Worm (Caenorhabditis elegans) whole organism, L4 larva: Measurements from ENCODE around the gene tars-1.

Experiments
- D1046.2 ChIP-seq: fragments of 200-800 bp; sonication (Bioruptor generic); IDR thresholded peaks from 2 replicates; pipeline ENCODE4 v1.3.6; 2022; ENCODE audit warnings: missing genetic modification characterization, missing compliant biosample characterization
- F49E8.2 ChIP-seq: sonication (generic microtip); optimal IDR thresholded peaks from 2 replicates; lab custom pipeline; 2016; ENCODE audit warnings: missing compliant biosample characterization, mild to moderate bottlenecking, missing genetic modification characterization, borderline replicate concordance
- T26A8.4 ChIP-seq: fragments of 200-800 bp; sonication (Bioruptor generic); IDR thresholded peaks from 2 replicates; pipeline ENCODE4 v1.3.6; 2022; ENCODE audit warnings: missing genetic modification characterization, missing compliant biosample characterization
- Y48G9A.11 ChIP-seq: fragments of 200-800 bp; sonication (Bioruptor generic); IDR thresholded peaks from 2 replicates; pipeline ENCODE4 v1.3.6; 2022; ENCODE audit warnings: missing genetic modification reagents, missing genetic modification characterization, missing compliant biosample characterization
- Y75B8A.6 ChIP-seq: fragments of 200-800 bp; sonication (Bioruptor generic); IDR thresholded peaks from 2 replicates; pipeline ENCODE4 v1.3.6; 2022; ENCODE audit warnings: missing genetic modification reagents, missing genetic modification characterization, missing compliant biosample characterization
- ZK546.5 ChIP-seq, 2 experiments: sonication (generic microtip); optimal IDR thresholded peaks; 2 replicates each; lab custom pipeline; 2017; ENCODE audit warnings: missing biosample characterization in 2 of 2, missing genetic modification characterization in 2 of 2
- aha-1 ChIP-seq: fragments of 150-350 bp; peaks from one replicate; lab custom pipeline; 2014; ENCODE audit warnings: missing biosample characterization, missing genetic modification characterization
- ama-1 ChIP-seq: fragments of 150-350 bp; optimal IDR thresholded peaks from 2 replicates; lab custom pipeline; 2014; ENCODE audit warnings: inconsistent platforms, mixed read lengths
- ceh-20 ChIP-seq: fragments of 200-800 bp; sonication (Bioruptor generic); IDR thresholded peaks from 2 replicates; pipeline ENCODE4 v1.3.6; 2022; ENCODE audit warnings: missing genetic modification reagents, missing genetic modification characterization, missing compliant biosample characterization
- ceh-28 ChIP-seq: fragments of 150-350 bp; optimal IDR thresholded peaks from 2 replicates; lab custom pipeline; 2014; ENCODE audit warnings: missing biosample characterization, missing genetic modification reagents, missing genetic modification characterization
- ces-1 ChIP-seq: fragments of 150-350 bp; sonication (generic microtip); optimal IDR thresholded peaks from 4 replicates; lab custom pipeline; 2014; ENCODE audit warnings: missing biosample characterization, missing genetic modification reagents, missing genetic modification characterization
- ctbp-1 ChIP-seq: fragments of 200-800 bp; sonication (Bioruptor generic); IDR thresholded peaks from 2 replicates; pipeline ENCODE4 v1.3.6; 2022; ENCODE audit warnings: missing genetic modification reagents, missing genetic modification characterization, missing compliant biosample characterization
- daf-12 ChIP-seq: fragments of 150-350 bp; optimal IDR thresholded peaks from 2 replicates; lab custom pipeline; 2014; ENCODE audit warnings: missing biosample characterization, missing genetic modification reagents, missing genetic modification characterization
- daf-16 ChIP-seq, 3 experiments: sonication (generic microtip); optimal IDR thresholded peaks; 2 replicates each; lab custom pipeline; 2016 to 2017; ENCODE audit warnings: missing genetic modification characterization in 3 of 3, missing genetic modification reagents in 3 of 3, mild to moderate bottlenecking in 2 of 3, missing compliant biosample characterization in 2 of 3, missing biosample characterization in 1 of 3, moderate library complexity in 1 of 3
- daf-19 ChIP-seq: fragments of 200-800 bp; sonication (Bioruptor generic); conservative IDR thresholded peaks from 2 replicates; pipeline ENCODE4 v1.3.6; 2022; ENCODE audit warnings: missing genetic modification characterization, missing compliant biosample characterization
- dmd-9 ChIP-seq: fragments of 200-800 bp; sonication (Bioruptor generic); IDR thresholded peaks from 2 replicates; pipeline ENCODE4 v1.3.6; 2022; ENCODE audit warnings: missing genetic modification reagents, missing genetic modification characterization, missing compliant biosample characterization
- dve-1 ChIP-seq: sonication (generic microtip); optimal IDR thresholded peaks from 2 replicates; lab custom pipeline; 2017; ENCODE audit warnings: antibody characterized with exemption, mild to moderate bottlenecking, missing genetic modification characterization, missing compliant biosample characterization; ENCODE audit not compliant: insufficient read depth
- egl-27 ChIP-seq: sonication (generic microtip); optimal IDR thresholded peaks from 3 replicates; lab custom pipeline; 2017; ENCODE audit warnings: missing biosample characterization, missing genetic modification reagents, missing genetic modification characterization
- hif-1 ChIP-seq, 2 experiments: sonication (generic microtip); optimal IDR thresholded peaks; 2 replicates each; lab custom pipeline; 2016 to 2017; ENCODE audit warnings: missing compliant biosample characterization in 2 of 2, missing genetic modification characterization in 2 of 2, missing genetic modification reagents in 2 of 2, missing genotype in 2 of 2, mild to moderate bottlenecking in 1 of 2
- hlh-11 ChIP-seq: fragments of 200-800 bp; sonication (Bioruptor generic); optimal IDR thresholded peaks from 2 replicates; lab custom pipeline; 2018; ENCODE audit warnings: mild to moderate bottlenecking, missing genetic modification characterization, missing compliant biosample characterization
- hlh-30 ChIP-seq: sonication (generic microtip); optimal IDR thresholded peaks from 2 replicates; lab custom pipeline; 2017; ENCODE audit warnings: antibody characterized with exemption, mild to moderate bottlenecking, missing genetic modification characterization, missing compliant biosample characterization; ENCODE audit not compliant: insufficient read depth
- hmg-1.1 ChIP-seq: fragments of 200-800 bp; sonication (Bioruptor generic); IDR thresholded peaks from 2 replicates; pipeline ENCODE4 v1.3.6; 2022; ENCODE audit warnings: missing genetic modification reagents, missing genetic modification characterization, missing compliant biosample characterization
- lim-7 ChIP-seq: fragments of 200-800 bp; sonication (Bioruptor generic); IDR thresholded peaks from 2 replicates; pipeline ENCODE4 v1.3.6; 2022; ENCODE audit warnings: missing genetic modification characterization, missing compliant biosample characterization
- lin-1 ChIP-seq: fragments of 200-800 bp; sonication (Bioruptor generic); IDR thresholded peaks from 2 replicates; pipeline ENCODE4 v1.3.6; 2022; ENCODE audit warnings: missing genetic modification reagents, missing genetic modification characterization, missing compliant biosample characterization
- lin-13 ChIP-seq: fragments of 150-350 bp; optimal IDR thresholded peaks from 2 replicates; lab custom pipeline; 2014; ENCODE audit warnings: missing biosample characterization, missing genetic modification reagents, missing genetic modification characterization
- lin-38 ChIP-seq: fragments of 200-800 bp; sonication (Bioruptor generic); IDR thresholded peaks from 2 replicates; pipeline ENCODE4 v1.3.6; 2022; ENCODE audit warnings: missing genetic modification reagents, missing genetic modification characterization, missing compliant biosample characterization
- lin-39 ChIP-seq: fragments of 150-350 bp; optimal IDR thresholded peaks from 2 replicates; lab custom pipeline; 2014; ENCODE audit warnings: missing biosample characterization, missing genetic modification reagents, missing genetic modification characterization
- lsy-2 ChIP-seq, 2 experiments: fragments of 150-350 bp in 1 of 2; sonication (generic microtip) in 1 of 2; optimal IDR thresholded peaks; 2 replicates each; lab custom pipeline; 2014 to 2017; ENCODE audit warnings: missing biosample characterization in 2 of 2, missing genetic modification characterization in 2 of 2
- mdl-1 ChIP-seq, 2 experiments: fragments of 150-350 bp in 1 of 2; sonication (generic microtip) in 1 of 2; optimal IDR thresholded peaks; 2 replicates each; lab custom pipeline; 2014 to 2017; ENCODE audit warnings: missing biosample characterization in 2 of 2, missing genetic modification characterization in 2 of 2
- mep-1 ChIP-seq: fragments of 150-350 bp; sonication (generic microtip); optimal IDR thresholded peaks from 3 replicates; lab custom pipeline; 2014; ENCODE audit warnings: missing biosample characterization, missing genetic modification characterization
- mxl-3 ChIP-seq: fragments of 200-800 bp; sonication (Bioruptor generic); optimal IDR thresholded peaks from 2 replicates; lab custom pipeline; 2018; ENCODE audit warnings: mild to moderate bottlenecking, missing genetic modification characterization, missing compliant biosample characterization
- pha-4 ChIP-seq, 2 experiments: fragments of 150-350 bp in 1 of 2; fragments of 200-800 bp in 1 of 2; sonication (Bioruptor generic) in 1 of 2; IDR thresholded peaks in 1 of 2; optimal IDR thresholded peaks in 1 of 2; 2 replicates each; pipeline versions ENCODE4 v1.3.6 to Lab custom; 2014 to 2022; ENCODE audit warnings: missing genetic modification characterization in 2 of 2, missing genetic modification reagents in 2 of 2, missing biosample characterization in 1 of 2, missing compliant biosample characterization in 1 of 2
- php-3 ChIP-seq: fragments of 200-800 bp; sonication (Bioruptor generic); IDR thresholded peaks from 2 replicates; pipeline ENCODE4 v1.3.6; 2022; ENCODE audit warnings: missing genetic modification reagents, missing genetic modification characterization, missing compliant biosample characterization
- pqm-1 ChIP-seq: sonication (generic microtip); optimal IDR thresholded peaks from 2 replicates; lab custom pipeline; 2017; ENCODE audit warnings: missing biosample characterization, missing genetic modification characterization
- set-16 ChIP-seq: fragments of 200-800 bp; sonication (Bioruptor generic); IDR thresholded peaks from 2 replicates; pipeline ENCODE4 v1.3.6; 2022; ENCODE audit warnings: missing genetic modification reagents, missing genetic modification characterization, missing compliant biosample characterization
- spr-3 ChIP-seq: fragments of 200-800 bp; sonication (Bioruptor generic); optimal IDR thresholded peaks from 2 replicates; lab custom pipeline; 2018; ENCODE audit warnings: mild to moderate bottlenecking, missing genetic modification characterization, missing compliant biosample characterization
- tag-97 ChIP-seq: fragments of 200-800 bp; sonication (Bioruptor generic); IDR thresholded peaks from 2 replicates; pipeline ENCODE4 v1.3.6; 2022; ENCODE audit warnings: missing genetic modification characterization, missing compliant biosample characterization
- unc-130 ChIP-seq: sonication (generic microtip); optimal IDR thresholded peaks from 2 replicates; lab custom pipeline; 2016; ENCODE audit warnings: missing genetic modification reagents, missing genetic modification characterization, missing compliant biosample characterization
- unc-39 ChIP-seq: sonication (generic microtip); optimal IDR thresholded peaks from 2 replicates; lab custom pipeline; 2017; ENCODE audit warnings: missing biosample characterization, missing genetic modification characterization
- unc-62 ChIP-seq, 3 experiments: fragments of 150-350 bp in 1 of 3; sonication (generic microtip); optimal IDR thresholded peaks in 2 of 3; peaks in 1 of 3; 1 replicate in 1 of 3; 2 replicates in 2 of 3; lab custom pipeline; 2014 to 2017; ENCODE audit warnings: missing biosample characterization in 3 of 3, missing genetic modification characterization in 3 of 3, missing genetic modification reagents in 3 of 3, missing genotype in 1 of 3
- zfp-3 ChIP-seq: fragments of 200-800 bp; sonication (Bioruptor generic); conservative IDR thresholded peaks from 2 replicates; pipeline ENCODE4 v1.3.6; 2022; ENCODE audit warnings: missing genetic modification reagents, missing genetic modification characterization, missing compliant biosample characterization
- zip-2 ChIP-seq: fragments of 150-350 bp; optimal IDR thresholded peaks from 2 replicates; lab custom pipeline; 2014; ENCODE audit warnings: missing biosample characterization, missing genetic modification characterization

The tars-1 gene

DNA sequence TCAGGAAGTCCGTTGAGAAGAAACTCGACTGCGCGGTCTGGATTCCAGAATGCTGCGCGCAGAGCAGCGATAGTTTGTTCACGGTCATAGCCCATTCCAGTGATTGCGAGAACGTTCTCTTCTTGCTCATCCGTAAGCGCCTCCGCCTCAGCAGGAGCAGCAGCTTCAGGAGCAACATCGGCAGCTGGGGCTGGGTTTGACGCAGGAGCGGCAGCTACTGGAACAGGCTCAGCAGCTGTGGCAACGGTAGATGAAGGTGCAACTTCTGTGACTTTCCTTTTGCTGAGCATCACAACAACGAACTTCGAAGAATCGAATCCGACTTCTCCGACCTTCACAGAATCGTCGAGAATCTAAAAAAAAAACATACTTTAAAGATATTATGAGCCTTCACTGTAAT, 43.3 kb downstream of the tars-1 start:
- TF ChIP-seq lin-39 (tag; lab: Kevin White, UChicago) (no peak), hmg-1.1 (GFP tag; lab: Robert Waterston, UW) (no peak), set-16 (GFP tag; lab: Robert Waterston, UW) (peak; percentile 87), mxl-3 (no peak), ceh-20 (GFP tag; lab: Robert Waterston, UW) (no peak), ceh-28 (no peak), spr-3 (no peak)

DNA sequence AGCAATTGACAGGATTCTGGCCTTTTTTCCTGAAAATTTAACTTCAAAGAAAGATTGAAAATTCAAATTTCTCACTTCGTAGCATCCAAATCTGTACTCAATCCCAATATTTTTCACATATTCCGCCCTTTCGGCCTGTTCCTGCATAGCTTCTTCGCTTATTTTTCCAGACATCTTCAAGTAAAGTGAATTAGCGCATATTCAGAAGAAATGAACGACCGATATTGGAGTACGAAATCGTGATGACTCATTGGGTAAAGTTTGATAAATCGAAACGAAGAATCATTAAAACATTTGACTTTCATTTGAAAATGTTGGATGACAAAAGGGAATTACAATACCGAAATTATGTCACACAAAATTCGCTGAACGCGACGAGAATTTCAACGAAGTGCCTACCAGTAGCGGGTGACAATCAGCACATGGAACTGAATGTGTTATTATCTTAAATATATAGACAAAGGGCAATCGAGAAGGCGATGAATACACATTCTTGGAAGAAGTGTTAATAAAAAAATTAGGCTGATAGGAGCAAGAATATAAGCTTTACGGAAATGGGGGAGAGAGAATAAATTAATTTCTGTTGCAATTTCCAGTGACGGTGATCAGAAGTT, 44.4 kb downstream of the tars-1 start, which contains the start of gene coa-7:
TSS of gene coa-7 (minus strand) at position 174 of the 614 bp plus-strand sequence.
- no peak for TF ChIP-seq ZK546.5 (tag; optimal IDR thresholded peaks at IDR 0.05; lab: Kevin White, UChicago)
- TF ChIP-seq ctbp-1 (GFP tag; lab: Robert Waterston, UW), result peak; percentile 64; the same call in 1 of the 2 replicates
- TF ChIP-seq F49E8.2 (tag; lab: Kevin White, UChicago), result peak; percentile 22
- TF ChIP-seq php-3 (GFP tag; lab: Robert Waterston, UW), result no peak
- TF ChIP-seq aha-1 (tag; lab: Kevin White, UChicago), result no peak
- peak; percentile 6; the same call in 1 of the 2 replicates for TF ChIP-seq Y48G9A.11 (GFP tag; lab: Robert Waterston, UW)
- TF ChIP-seq unc-62 (GFP tag; optimal IDR thresholded peaks at IDR 0.05 in 1 of 2; lab: Kevin White, UChicago), result peak in 1 of 2 experiments; percentile 72
- TF ChIP-seq unc-62 (tag; optimal IDR thresholded peaks at IDR 0.05; lab: Kevin White, UChicago), result no peak
- peak; percentile 78 for TF ChIP-seq ama-1 (lab: Kevin White, UChicago)
- TF ChIP-seq pha-4 (GFP tag; IDR thresholded peaks at IDR 0.05; lab: Robert Waterston, UW), result peak; percentile 37; the same call in 1 of the 2 replicates
- TF ChIP-seq pha-4 (tag; optimal IDR thresholded peaks at IDR 0.05; lab: Kevin White, UChicago), result no peak
- 0 out of 2 replicates have a peak, but pooled peaks have one; percentile 19 for TF ChIP-seq T26A8.4 (GFP tag; lab: Robert Waterston, UW)
- peak; percentile 36; the same call in 1 of the 2 replicates for TF ChIP-seq lin-38 (GFP tag; lab: Robert Waterston, UW)
- TF ChIP-seq, all 104 proteins: peak for 8

DNA sequence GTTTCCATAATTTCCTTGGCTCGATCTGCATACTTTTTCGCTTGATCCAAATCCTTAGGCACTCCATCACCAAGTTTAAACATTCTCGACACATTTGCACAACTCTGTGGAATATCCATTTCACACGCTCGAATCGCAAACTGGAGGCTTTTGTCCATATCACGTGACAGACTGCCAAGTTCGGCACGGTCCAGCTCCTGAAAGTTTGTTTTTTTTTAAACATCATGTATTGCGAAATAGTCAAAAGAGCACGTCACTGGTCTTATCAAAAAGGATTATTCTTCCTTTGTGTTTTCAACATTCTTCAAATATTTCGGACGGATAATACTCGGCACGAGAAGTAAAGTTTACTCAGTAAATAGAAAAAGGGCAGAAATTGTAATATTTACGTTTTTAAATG, 46.2 kb downstream of the tars-1 start:
- TF ChIP-seq php-3 (GFP tag; lab: Robert Waterston, UW) (no peak), hlh-11 (tag; lab: Kevin White, UChicago) (no peak), lsy-2 (tag; optimal IDR thresholded peaks at IDR 0.05; lab: Kevin White, UChicago) (peak in 1 of 2 experiments; percentile 35), daf-19 (GFP tag; lab: Robert Waterston, UW) (no peak), ZK546.5 (tag; optimal IDR thresholded peaks at IDR 0.05; lab: Kevin White, UChicago) (no peak), aha-1 (tag; lab: Kevin White, UChicago) (peak; percentile 81), hlh-30 (tag; lab: Kevin White, UChicago) (peak; percentile 41), lim-7 (GFP tag; lab: Robert Waterston, UW) (no peak), zip-2 (no peak), lin-1 (no peak), mdl-1 (tag; optimal IDR thresholded peaks at IDR 0.05; lab: Kevin White, UChicago) (no peak), mep-1 (no peak), zfp-3 (GFP tag; lab: Robert Waterston, UW) (no peak), dve-1 (peak; percentile 40), D1046.2 (no peak), Y48G9A.11 (GFP tag; lab: Robert Waterston, UW) (no peak)

DNA sequence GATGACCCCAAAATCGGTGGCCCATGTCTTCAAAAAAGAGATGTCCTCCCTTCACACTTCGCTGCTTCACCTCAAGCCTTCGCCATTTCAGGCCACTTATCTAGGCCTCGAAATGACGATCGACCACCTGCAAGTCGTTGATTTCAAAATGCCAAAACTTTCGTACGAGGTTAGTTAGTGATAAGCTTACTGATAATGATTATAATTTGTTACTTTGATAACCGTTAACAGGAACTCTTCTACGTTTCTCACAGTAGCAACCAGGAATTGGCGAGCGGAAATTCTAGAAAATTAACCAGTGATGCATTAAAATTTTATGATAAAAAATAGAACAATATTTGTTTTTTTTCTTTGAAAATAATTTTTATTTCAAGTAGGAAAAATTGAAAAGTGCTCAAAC, 48.6 kb downstream of the tars-1 start:
- no peak for TF ChIP-seq tag-97 (GFP tag; lab: Robert Waterston, UW)
- TF ChIP-seq mep-1, result no peak
- TF ChIP-seq lin-39 (tag; lab: Kevin White, UChicago), result no peak
- no peak for TF ChIP-seq daf-12 (tag; lab: Kevin White, UChicago)
- no peak for TF ChIP-seq ceh-28
- TF ChIP-seq hlh-11 (tag; lab: Kevin White, UChicago), result peak; percentile 16
- TF ChIP-seq daf-16 (GFP tag; optimal IDR thresholded peaks at IDR 0.05; lab: Kevin White, UChicago), result no peak
- TF ChIP-seq daf-16 (tag; optimal IDR thresholded peaks at IDR 0.05; lab: Kevin White, UChicago), result peak; percentile 10
- no peak for TF ChIP-seq egl-27 (tag; lab: Kevin White, UChicago)
- no peak for TF ChIP-seq Y75B8A.6 (GFP tag; lab: Robert Waterston, UW)
- TF ChIP-seq lin-13, result no peak
- no peak for TF ChIP-seq ces-1 (GFP tag; lab: Kevin White, UChicago)
- no peak for TF ChIP-seq D1046.2
- peak; percentile 56 for TF ChIP-seq pqm-1 (tag; lab: Kevin White, UChicago)
- TF ChIP-seq unc-130 (GFP tag; lab: Kevin White, UChicago), result no peak
- no peak for TF ChIP-seq hif-1 (tag; optimal IDR thresholded peaks at IDR 0.05; lab: Kevin White, UChicago)
- TF ChIP-seq dmd-9 (GFP tag; lab: Robert Waterston, UW), result no peak
- no peak for TF ChIP-seq spr-3
- no peak for TF ChIP-seq unc-39
